Fruit fly (Drosophila melanogaster): ENCODE results near the gene CG3226.

dm6 chrX:6646846-6647245, 7.2 kb downstream of the CG3226 start:
- TF ChIP-seq CTCF (optimal IDR thresholded peaks at IDR 0.05) (no peak), CG8478 (optimal IDR thresholded peaks at IDR 0.05) (no peak)
